Worm (Caenorhabditis elegans) whole organism, L4 larva: ENCODE results near the gene idpp-15.

ENCODE experiments used
- F10B5.3 ChIP-seq: sonication (generic microtip); optimal IDR thresholded peaks from 2 replicates; lab custom pipeline; 2016; ENCODE audit warnings: mild to moderate bottlenecking, missing genetic modification characterization, missing compliant biosample characterization
- F49E8.2 ChIP-seq: sonication (generic microtip); optimal IDR thresholded peaks from 2 replicates; lab custom pipeline; 2016; ENCODE audit warnings: missing compliant biosample characterization, mild to moderate bottlenecking, missing genetic modification characterization, borderline replicate concordance
- T20F7.1 ChIP-seq: fragments of 200-800 bp; sonication (Bioruptor generic); optimal IDR thresholded peaks from 2 replicates; lab custom pipeline; 2018; ENCODE audit warnings: mild to moderate bottlenecking, missing genetic modification characterization, missing compliant biosample characterization
- Y105C5A.15 ChIP-seq: fragments of 200-800 bp; sonication (Bioruptor generic); IDR thresholded peaks from 2 replicates; pipeline ENCODE4 v1.3.6; 2022; ENCODE audit warnings: missing genetic modification characterization, missing compliant biosample characterization
- Y5F2A.4 ChIP-seq: fragments of 200-800 bp; sonication (Bioruptor generic); optimal IDR thresholded peaks from 2 replicates; lab custom pipeline; 2018; ENCODE audit warnings: mild to moderate bottlenecking, missing genetic modification characterization, missing compliant biosample characterization
- ZK337.2 ChIP-seq: fragments of 200-800 bp; sonication (Bioruptor generic); IDR thresholded peaks from 2 replicates; pipeline ENCODE4 v1.3.6; 2022; ENCODE audit warnings: missing genetic modification reagents, missing genetic modification characterization, missing compliant biosample characterization
- ZK546.5 ChIP-seq, 2 experiments: sonication (generic microtip); optimal IDR thresholded peaks; 2 replicates each; lab custom pipeline; 2017; ENCODE audit warnings: missing biosample characterization in 2 of 2, missing genetic modification characterization in 2 of 2
- aly-2 ChIP-seq: sonication (generic microtip); optimal IDR thresholded peaks from 2 replicates; lab custom pipeline; 2018; ENCODE audit warnings: missing biosample characterization, missing genetic modification characterization
- arid-1 ChIP-seq: fragments of 200-800 bp; sonication (Bioruptor generic); conservative IDR thresholded peaks from 2 replicates; pipeline ENCODE4 v1.3.6; 2022; ENCODE audit warnings: missing genetic modification reagents, missing genetic modification characterization, missing compliant biosample characterization
- ceh-62 ChIP-seq: sonication (generic microtip); optimal IDR thresholded peaks from 2 replicates; lab custom pipeline; 2017; ENCODE audit warnings: missing biosample characterization, missing genetic modification characterization
- cey-2 ChIP-seq: sonication (generic microtip); optimal IDR thresholded peaks from 3 replicates; lab custom pipeline; 2017; ENCODE audit warnings: missing genetic modification characterization, mild to moderate bottlenecking, missing compliant biosample characterization, antibody characterized with exemption, borderline replicate concordance; ENCODE audit not compliant: insufficient read depth
- dmd-6 ChIP-seq: fragments of 200-800 bp; sonication (Bioruptor generic); IDR thresholded peaks from 2 replicates; pipeline ENCODE4 v1.3.6; 2022; ENCODE audit warnings: missing genetic modification reagents, missing genetic modification characterization, missing compliant biosample characterization
- dmd-9 ChIP-seq: fragments of 200-800 bp; sonication (Bioruptor generic); IDR thresholded peaks from 2 replicates; pipeline ENCODE4 v1.3.6; 2022; ENCODE audit warnings: missing genetic modification reagents, missing genetic modification characterization, missing compliant biosample characterization
- duxl-1 ChIP-seq: sonication (generic microtip); optimal IDR thresholded peaks from 2 replicates; lab custom pipeline; 2016; ENCODE audit warnings: mild to moderate bottlenecking, missing genetic modification characterization, moderate library complexity, missing compliant biosample characterization; ENCODE audit not compliant: poor library complexity
- dve-1 ChIP-seq: sonication (generic microtip); optimal IDR thresholded peaks from 2 replicates; lab custom pipeline; 2017; ENCODE audit warnings: antibody characterized with exemption, mild to moderate bottlenecking, missing genetic modification characterization, missing compliant biosample characterization; ENCODE audit not compliant: insufficient read depth
- gei-8 ChIP-seq: fragments of 200-800 bp; sonication (Bioruptor generic); optimal IDR thresholded peaks from 2 replicates; lab custom pipeline; 2018; ENCODE audit warnings: mild to moderate bottlenecking, missing genetic modification characterization, missing compliant biosample characterization
- hlh-11 ChIP-seq: fragments of 200-800 bp; sonication (Bioruptor generic); optimal IDR thresholded peaks from 2 replicates; lab custom pipeline; 2018; ENCODE audit warnings: mild to moderate bottlenecking, missing genetic modification characterization, missing compliant biosample characterization
- hlh-30 ChIP-seq: sonication (generic microtip); optimal IDR thresholded peaks from 2 replicates; lab custom pipeline; 2017; ENCODE audit warnings: antibody characterized with exemption, mild to moderate bottlenecking, missing genetic modification characterization, missing compliant biosample characterization; ENCODE audit not compliant: insufficient read depth
- lin-1 ChIP-seq: fragments of 200-800 bp; sonication (Bioruptor generic); IDR thresholded peaks from 2 replicates; pipeline ENCODE4 v1.3.6; 2022; ENCODE audit warnings: missing genetic modification reagents, missing genetic modification characterization, missing compliant biosample characterization
- lin-13 ChIP-seq: fragments of 150-350 bp; optimal IDR thresholded peaks from 2 replicates; lab custom pipeline; 2014; ENCODE audit warnings: missing biosample characterization, missing genetic modification reagents, missing genetic modification characterization
- lin-15B ChIP-seq: fragments of 150-350 bp; sonication (generic microtip); optimal IDR thresholded peaks from 3 replicates; lab custom pipeline; 2014; ENCODE audit warnings: missing biosample characterization, missing genetic modification characterization
- lin-38 ChIP-seq: fragments of 200-800 bp; sonication (Bioruptor generic); IDR thresholded peaks from 2 replicates; pipeline ENCODE4 v1.3.6; 2022; ENCODE audit warnings: missing genetic modification reagents, missing genetic modification characterization, missing compliant biosample characterization
- lir-3 ChIP-seq: sonication (generic microtip); optimal IDR thresholded peaks from 2 replicates; lab custom pipeline; 2016; ENCODE audit warnings: mild to moderate bottlenecking, missing genetic modification characterization, missing compliant biosample characterization
- lsy-2 ChIP-seq, 2 experiments: fragments of 150-350 bp in 1 of 2; sonication (generic microtip) in 1 of 2; optimal IDR thresholded peaks; 2 replicates each; lab custom pipeline; 2014 to 2017; ENCODE audit warnings: missing biosample characterization in 2 of 2, missing genetic modification characterization in 2 of 2
- mdl-1 ChIP-seq, 2 experiments: fragments of 150-350 bp in 1 of 2; sonication (generic microtip) in 1 of 2; optimal IDR thresholded peaks; 2 replicates each; lab custom pipeline; 2014 to 2017; ENCODE audit warnings: missing biosample characterization in 2 of 2, missing genetic modification characterization in 2 of 2
- mxl-2 ChIP-seq: fragments of 200-800 bp; sonication (Bioruptor generic); conservative IDR thresholded peaks from 2 replicates; pipeline ENCODE4 v1.3.6; 2022; ENCODE audit warnings: missing genetic modification reagents, missing genetic modification characterization, missing compliant biosample characterization
- nhr-102 ChIP-seq: sonication (generic microtip); optimal IDR thresholded peaks from 2 replicates; lab custom pipeline; 2016; ENCODE audit warnings: mild to moderate bottlenecking, missing genetic modification characterization, moderate library complexity, missing compliant biosample characterization
- nhr-237 ChIP-seq: sonication (generic microtip); optimal IDR thresholded peaks from 2 replicates; lab custom pipeline; 2017; ENCODE audit warnings: missing biosample characterization, missing genetic modification characterization
- nhr-28 ChIP-seq: fragments of 150-350 bp; optimal IDR thresholded peaks from 2 replicates; lab custom pipeline; 2014; ENCODE audit warnings: missing biosample characterization, missing genetic modification characterization
- nhr-41 ChIP-seq: fragments of 200-800 bp; sonication (Bioruptor generic); IDR thresholded peaks from 2 replicates; pipeline ENCODE4 v1.3.6; 2022; ENCODE audit warnings: missing genetic modification reagents, missing genetic modification characterization, missing compliant biosample characterization
- nhr-6 ChIP-seq: fragments of 150-350 bp; optimal IDR thresholded peaks from 2 replicates; lab custom pipeline; 2014; ENCODE audit warnings: missing biosample characterization, missing genetic modification characterization
- pqm-1 ChIP-seq: sonication (generic microtip); optimal IDR thresholded peaks from 2 replicates; lab custom pipeline; 2017; ENCODE audit warnings: missing biosample characterization, missing genetic modification characterization
- set-16 ChIP-seq: fragments of 200-800 bp; sonication (Bioruptor generic); IDR thresholded peaks from 2 replicates; pipeline ENCODE4 v1.3.6; 2022; ENCODE audit warnings: missing genetic modification reagents, missing genetic modification characterization, missing compliant biosample characterization
- snpc-1.2 ChIP-seq: fragments of 200-800 bp; sonication (Bioruptor generic); IDR thresholded peaks from 2 replicates; pipeline ENCODE4 v1.3.6; 2022; ENCODE audit warnings: missing genetic modification reagents, missing genetic modification characterization, missing compliant biosample characterization
- spr-3 ChIP-seq: fragments of 200-800 bp; sonication (Bioruptor generic); optimal IDR thresholded peaks from 2 replicates; lab custom pipeline; 2018; ENCODE audit warnings: mild to moderate bottlenecking, missing genetic modification characterization, missing compliant biosample characterization
- tra-1 ChIP-seq: fragments of 200-800 bp; sonication (Bioruptor generic); IDR thresholded peaks from 2 replicates; pipeline ENCODE4 v1.3.6; 2022; ENCODE audit warnings: missing genetic modification reagents, missing genetic modification characterization, missing compliant biosample characterization
- unc-62 ChIP-seq, 3 experiments: fragments of 150-350 bp in 1 of 3; sonication (generic microtip); optimal IDR thresholded peaks in 2 of 3; peaks in 1 of 3; 1 replicate in 1 of 3; 2 replicates in 2 of 3; lab custom pipeline; 2014 to 2017; ENCODE audit warnings: missing biosample characterization in 3 of 3, missing genetic modification characterization in 3 of 3, missing genetic modification reagents in 3 of 3, missing genotype in 1 of 3
- vab-7 ChIP-seq: fragments of 200-800 bp; sonication (Bioruptor generic); IDR thresholded peaks from 2 replicates; pipeline ENCODE4 v1.3.6; 2022; ENCODE audit warnings: missing genetic modification reagents, missing genetic modification characterization, missing compliant biosample characterization
- zfp-2 ChIP-seq: sonication (generic microtip); optimal IDR thresholded peaks from 2 replicates; lab custom pipeline; 2016; ENCODE audit warnings: mild to moderate bottlenecking, missing genetic modification characterization, missing compliant biosample characterization

idpp-15 gene

ce11 chrIII:8524773-8525172 lies at the start of gene idpp-15:
Gene idpp-15, plus strand, starts transcription at chrIII:8525073.
- TF ChIP-seq duxl-1 = no peak
- TF ChIP-seq nhr-6 (tag; lab: Kevin White, UChicago) = no peak
- no peak for TF ChIP-seq dmd-9 (GFP tag; lab: Robert Waterston, UW)
- TF ChIP-seq aly-2 (tag; lab: Kevin White, UChicago) = no peak
- no peak for TF ChIP-seq cey-2
- TF ChIP-seq arid-1 = no peak
- no peak for TF ChIP-seq Y105C5A.15 (GFP tag; lab: Robert Waterston, UW)
- TF ChIP-seq lin-15B = no peak
- no peak for TF ChIP-seq Y5F2A.4 (GFP tag; lab: Kevin White, UChicago)
- no peak for TF ChIP-seq lsy-2 (tag; optimal IDR thresholded peaks at IDR 0.05; lab: Kevin White, UChicago)
- no peak for TF ChIP-seq ceh-62 (tag; lab: Kevin White, UChicago)
- no peak for TF ChIP-seq lin-13 (GFP tag; lab: Kevin White, UChicago)
- no peak for TF ChIP-seq tra-1
- TF ChIP-seq lir-3 = no peak
- no peak for TF ChIP-seq gei-8 (GFP tag; lab: Kevin White, UChicago)
- TF ChIP-seq, all 104 proteins: peak for 0

- TF ChIP-seq duxl-1 = no peak
- TF ChIP-seq spr-3 (GFP tag; lab: Kevin White, UChicago) = no peak
- TF ChIP-seq ZK337.2 (GFP tag; lab: Robert Waterston, UW) = no peak
- peak; percentile 24 for TF ChIP-seq pqm-1 (tag; lab: Kevin White, UChicago)
- TF ChIP-seq F10B5.3 (tag; lab: Kevin White, UChicago) = no peak
- no peak for TF ChIP-seq F49E8.2 (tag; lab: Kevin White, UChicago)
- TF ChIP-seq dve-1 (tag; lab: Kevin White, UChicago) = no peak
- TF ChIP-seq cey-2 = no peak
- no peak for TF ChIP-seq tra-1
- TF ChIP-seq nhr-28 (tag; lab: Kevin White, UChicago) = peak; percentile 16
- no peak for TF ChIP-seq Y5F2A.4 (GFP tag; lab: Kevin White, UChicago)
- TF ChIP-seq nhr-102 = no peak
- peak; percentile 3 for TF ChIP-seq T20F7.1 (GFP tag; lab: Kevin White, UChicago)
- TF ChIP-seq mdl-1 (tag; optimal IDR thresholded peaks at IDR 0.05; lab: Kevin White, UChicago) = no peak
- no peak for TF ChIP-seq lin-13 (GFP tag; lab: Kevin White, UChicago)
- TF ChIP-seq lin-1 = peak; percentile 15; the same call in 1 of the 2 replicates
- no peak for TF ChIP-seq nhr-237 (tag; lab: Kevin White, UChicago)
- TF ChIP-seq dmd-6 (GFP tag; lab: Robert Waterston, UW) = peak; percentile 61
- TF ChIP-seq hlh-30 (tag; lab: Kevin White, UChicago) = no peak
- TF ChIP-seq zfp-2 (tag; lab: Kevin White, UChicago) = no peak
- no peak for TF ChIP-seq mxl-2 (GFP tag; lab: Robert Waterston, UW)
- TF ChIP-seq nhr-41 (GFP tag; lab: Robert Waterston, UW) = no peak
- TF ChIP-seq hlh-11 (tag; lab: Kevin White, UChicago) = peak; percentile 42
- TF ChIP-seq ZK546.5 (tag; optimal IDR thresholded peaks at IDR 0.05; lab: Kevin White, UChicago) = no peak
- TF ChIP-seq unc-62 (GFP tag; optimal IDR thresholded peaks at IDR 0.05 in 1 of 2; lab: Kevin White, UChicago) = peak in 1 of 2 experiments; percentile 48
- no peak for TF ChIP-seq unc-62 (tag; optimal IDR thresholded peaks at IDR 0.05; lab: Kevin White, UChicago)
- no peak for TF ChIP-seq vab-7 (GFP tag; lab: Robert Waterston, UW)
- no peak for TF ChIP-seq ceh-62 (tag; lab: Kevin White, UChicago)
- TF ChIP-seq lin-38 = peak; percentile 64
- no peak for TF ChIP-seq snpc-1.2 (GFP tag; lab: Robert Waterston, UW)
- no peak for TF ChIP-seq set-16 (GFP tag; lab: Robert Waterston, UW)
Measured at ce11 chrIII:8479322-8479864, 45.5 kb upstream of the idpp-15 start.
